Fruit fly (Drosophila melanogaster) whole organism, embryonic: ENCODE results near the gene Ugt305A1.

Experiments used
- Abd-B ChIP-seq: fragments of 200-800 bp; sonication (Bioruptor generic); optimal IDR thresholded peaks from 2 replicates; lab custom pipeline; 2018; ENCODE audit warnings: missing biosample characterization, mild to moderate bottlenecking, missing genetic modification characterization, moderate library complexity
- Bgb ChIP-seq: fragments of 200-800 bp; sonication (Bioruptor generic); IDR thresholded peaks from 2 replicates; pipeline ENCODE4 v1.3.6; 2022; ENCODE audit warnings: missing biosample characterization, missing genetic modification characterization; ENCODE audit not compliant: partially characterized antibody
- BtbVII ChIP-seq: fragments of 200-800 bp; sonication (Bioruptor generic); optimal IDR thresholded peaks from 3 replicates; lab custom pipeline; 2017; ENCODE audit warnings: missing biosample characterization, mild to moderate bottlenecking, missing genetic modification characterization
- CG10959 ChIP-seq: fragments of 200-800 bp; sonication (Bioruptor generic); IDR thresholded peaks from 2 replicates; pipeline ENCODE4 v1.3.6; 2022; ENCODE audit warnings: missing biosample characterization, missing genetic modification characterization
- CG10979 ChIP-seq: fragments of 200-800 bp; sonication (Bioruptor generic); optimal IDR thresholded peaks from 2 replicates; lab custom pipeline; 2018; ENCODE audit warnings: missing biosample characterization, mild to moderate bottlenecking, missing genetic modification characterization, moderate library complexity
- CG12236 ChIP-seq: fragments of 200-800 bp; sonication (Bioruptor generic); optimal IDR thresholded peaks from 2 replicates; lab custom pipeline; 2016; ENCODE audit warnings: missing biosample characterization, missing genetic modification characterization
- CG1233 ChIP-seq: fragments of 200-800 bp; sonication (Bioruptor generic); optimal IDR thresholded peaks from 4 replicates; lab custom pipeline; 2018; ENCODE audit warnings: missing biosample characterization, mild to moderate bottlenecking, missing genetic modification characterization
- CG15011 ChIP-seq: fragments of 200-800 bp; sonication (Bioruptor generic); optimal IDR thresholded peaks from 3 replicates; lab custom pipeline; 2018; ENCODE audit warnings: missing biosample characterization, mild to moderate bottlenecking, missing genetic modification characterization
- CG15269 ChIP-seq: fragments of 200-800 bp; sonication (Bioruptor generic); optimal IDR thresholded peaks from 2 replicates; lab custom pipeline; 2018; ENCODE audit warnings: missing biosample characterization, mild to moderate bottlenecking, missing genetic modification characterization, moderate library complexity
- CG15696 ChIP-seq: fragments of 200-800 bp; sonication (Bioruptor generic); optimal IDR thresholded peaks from 2 replicates; lab custom pipeline; 2019; ENCODE audit warnings: missing biosample characterization, mild to moderate bottlenecking, missing genetic modification characterization, moderate library complexity
- CG16779 ChIP-seq: fragments of 200-800 bp; sonication (Bioruptor generic); IDR thresholded peaks from 2 replicates; pipeline ENCODE4 v1.3.6; 2022; ENCODE audit warnings: missing biosample characterization, missing genetic modification characterization
- CG17359 ChIP-seq: fragments of 200-800 bp; sonication (Bioruptor generic); optimal IDR thresholded peaks from 3 replicates; lab custom pipeline; 2018; ENCODE audit warnings: missing biosample characterization, mild to moderate bottlenecking, missing genetic modification characterization, moderate library complexity
- CG17385 ChIP-seq: fragments of 200-800 bp; sonication (Bioruptor generic); optimal IDR thresholded peaks from 3 replicates; lab custom pipeline; 2018; ENCODE audit warnings: missing biosample characterization, mild to moderate bottlenecking, missing genetic modification characterization
- CG18764 ChIP-seq: fragments of 200-800 bp; sonication (Bioruptor generic); optimal IDR thresholded peaks from 3 replicates; lab custom pipeline; 2016; ENCODE audit warnings: missing biosample characterization, missing genetic modification characterization
- CG2712 ChIP-seq: fragments of 200-800 bp; optimal IDR thresholded peaks from 3 replicates; lab custom pipeline; 2019; ENCODE audit warnings: missing biosample characterization, mild to moderate bottlenecking, missing genetic modification characterization, moderate library complexity
- CG32767 ChIP-seq: fragments of 200-800 bp; sonication (Bioruptor generic); IDR thresholded peaks from 2 replicates; pipeline ENCODE4 v1.3.6; 2022; ENCODE audit warnings: missing biosample characterization, missing genetic modification characterization
- CG33557 ChIP-seq: fragments of 200-800 bp; sonication (Bioruptor generic); optimal IDR thresholded peaks from 2 replicates; lab custom pipeline; 2019; ENCODE audit warnings: missing biosample characterization, mild to moderate bottlenecking, missing genetic modification characterization, moderate library complexity
- CG4707 ChIP-seq: fragments of 200-800 bp; sonication (Bioruptor generic); optimal IDR thresholded peaks from 2 replicates; lab custom pipeline; 2018; ENCODE audit warnings: missing biosample characterization, mild to moderate bottlenecking, missing genetic modification characterization, moderate library complexity
- CG9437 ChIP-seq: fragments of 200-800 bp; sonication (Bioruptor generic); optimal IDR thresholded peaks from 2 replicates; lab custom pipeline; 2018; ENCODE audit warnings: missing biosample characterization, mild to moderate bottlenecking, missing genetic modification characterization
- CG9876 ChIP-seq: fragments of 200-800 bp; sonication (Bioruptor generic); optimal IDR thresholded peaks from 2 replicates; lab custom pipeline; 2016; ENCODE audit warnings: missing biosample characterization, missing genetic modification characterization
- CHES-1-like ChIP-seq: fragments of 200-800 bp; sonication (Bioruptor generic); optimal IDR thresholded peaks from 2 replicates; lab custom pipeline; 2016; ENCODE audit warnings: missing biosample characterization, missing genetic modification characterization
- Chrac-16 ChIP-seq: fragments of 200-800 bp; sonication (Bioruptor generic); optimal IDR thresholded peaks from 3 replicates; lab custom pipeline; 2016; ENCODE audit warnings: missing biosample characterization, missing genetic modification characterization
- CoRest ChIP-seq: fragments of 200-800 bp; sonication (Bioruptor generic); optimal IDR thresholded peaks from 3 replicates; lab custom pipeline; 2018; ENCODE audit warnings: missing biosample characterization, mild to moderate bottlenecking, missing genetic modification characterization, moderate library complexity
- Dbx ChIP-seq: fragments of 200-800 bp; sonication (Bioruptor generic); IDR thresholded peaks from 3 replicates; pipeline ENCODE4 v1.3.6; 2022; ENCODE audit warnings: missing biosample characterization, missing genetic modification characterization
- Dref ChIP-seq: fragments of 200-800 bp; sonication (Bioruptor generic); IDR thresholded peaks from 2 replicates; pipeline ENCODE4 v1.3.6; 2022; ENCODE audit warnings: missing biosample characterization, missing genetic modification characterization
- Fer3 ChIP-seq: fragments of 200-800 bp; sonication (Bioruptor generic); optimal IDR thresholded peaks from 2 replicates; lab custom pipeline; 2018; ENCODE audit warnings: missing biosample characterization, mild to moderate bottlenecking, missing genetic modification characterization, moderate library complexity
- H2.0 ChIP-seq: fragments of 200-800 bp; sonication (Bioruptor generic); IDR thresholded peaks from 2 replicates; pipeline ENCODE4 v1.3.6; 2022; ENCODE audit warnings: missing biosample characterization, missing genetic modification characterization
- Hr51 ChIP-seq, 2 experiments: fragments of 200-800 bp; sonication (Bioruptor generic); optimal IDR thresholded peaks; 2 replicates in 1 of 2; 3 replicates in 1 of 2; lab custom pipeline; 2016 to 2018; ENCODE audit warnings: missing biosample characterization in 2 of 2, missing genetic modification characterization in 2 of 2, mild to moderate bottlenecking in 1 of 2, moderate library complexity in 1 of 2
- Max ChIP-seq: fragments of 200-800 bp; sonication (Bioruptor generic); optimal IDR thresholded peaks from 2 replicates; lab custom pipeline; 2016; ENCODE audit warnings: missing biosample characterization, mild to moderate bottlenecking, missing genetic modification characterization
- Med ChIP-seq: fragments of 200-800 bp; sonication (Bioruptor generic); peaks from one replicate; lab custom pipeline; 2016; ENCODE audit warnings: missing biosample characterization, missing genetic modification characterization, mild to moderate bottlenecking, inconsistent platforms, moderate library complexity
- Sox102F ChIP-seq: fragments of 200-800 bp; sonication (Bioruptor generic); optimal IDR thresholded peaks from 2 replicates; lab custom pipeline; 2018; ENCODE audit warnings: missing biosample characterization, mild to moderate bottlenecking, missing genetic modification characterization, moderate library complexity
- Ssrp ChIP-seq: fragments of 200-800 bp; sonication (Bioruptor generic); optimal IDR thresholded peaks from 2 replicates; lab custom pipeline; 2018; ENCODE audit warnings: missing biosample characterization, mild to moderate bottlenecking, missing genetic modification characterization, moderate library complexity
- Xrp1 ChIP-seq: fragments of 200-800 bp; sonication (Bioruptor generic); IDR thresholded peaks from 2 replicates; pipeline ENCODE4 v1.3.6; 2022; ENCODE audit warnings: missing biosample characterization, missing genetic modification characterization
- cas ChIP-seq: fragments of 200-800 bp; sonication (Bioruptor generic); IDR thresholded peaks from 2 replicates; pipeline ENCODE4 v1.3.6; 2022; ENCODE audit warnings: missing biosample characterization, missing genetic modification characterization
- danr ChIP-seq: fragments of 200-800 bp; sonication (Bioruptor generic); IDR thresholded peaks from 2 replicates; pipeline ENCODE4 v1.3.6; 2022; ENCODE audit warnings: missing biosample characterization, missing genetic modification characterization
- dmrt99B ChIP-seq: fragments of 200-800 bp; sonication (Bioruptor generic); optimal IDR thresholded peaks from 2 replicates; lab custom pipeline; 2018; ENCODE audit warnings: missing biosample characterization, mild to moderate bottlenecking, missing genetic modification characterization, moderate library complexity
- eyg ChIP-seq: fragments of 200-800 bp; sonication (Bioruptor generic); optimal IDR thresholded peaks from 3 replicates; lab custom pipeline; 2016; ENCODE audit warnings: missing biosample characterization, missing genetic modification characterization
- grau ChIP-seq: fragments of 200-800 bp; optimal IDR thresholded peaks from 3 replicates; lab custom pipeline; 2019; ENCODE audit warnings: missing biosample characterization, mild to moderate bottlenecking, missing genetic modification characterization, moderate library complexity
- hkb ChIP-seq, 2 experiments: fragments of 200-800 bp in 1 of 2; fragments of >200 bp in 1 of 2; sonication (Bioruptor generic) in 1 of 2; IDR thresholded peaks in 1 of 2; optimal IDR thresholded peaks in 1 of 2; 2 replicates each; pipeline versions ENCODE4 v1.3.6 to Lab custom; 2017 to 2022; ENCODE audit warnings: missing biosample characterization in 1 of 2, missing genetic modification characterization in 1 of 2
- kay ChIP-seq: fragments of 200-800 bp; sonication (Bioruptor generic); optimal IDR thresholded peaks from 2 replicates; lab custom pipeline; 2016; ENCODE audit warnings: missing biosample characterization, missing genetic modification characterization
- ken ChIP-seq: fragments of 200-800 bp; sonication (Bioruptor generic); IDR thresholded peaks from 3 replicates; pipeline ENCODE4 v1.3.6; 2022; ENCODE audit warnings: missing biosample characterization, missing genetic modification characterization
- pan ChIP-seq, 4 experiments: fragments of >200 bp in 3 of 4; fragments of 200-800 bp in 1 of 4; sonication (Bioruptor generic) in 1 of 4; optimal IDR thresholded peaks in 3 of 4; IDR thresholded peaks in 1 of 4; 2 replicates each; pipeline versions ENCODE4 v1.3.6 to Lab custom; 2017 to 2022; ENCODE audit warnings: missing biosample characterization in 2 of 4, missing genetic modification characterization in 2 of 4, mixed read lengths in 1 of 4
- phol ChIP-seq: fragments of 200-800 bp; sonication (Bioruptor generic); optimal IDR thresholded peaks from 3 replicates; lab custom pipeline; 2018; ENCODE audit warnings: missing biosample characterization, mild to moderate bottlenecking, missing genetic modification characterization, moderate library complexity
- psq ChIP-seq: fragments of 200-800 bp; sonication (Bioruptor generic); optimal IDR thresholded peaks from 2 replicates; lab custom pipeline; 2017; ENCODE audit warnings: missing biosample characterization, missing genetic modification characterization
- sens-2 ChIP-seq: fragments of 200-800 bp; sonication (Bioruptor generic); IDR thresholded peaks from 2 replicates; pipeline ENCODE4 v1.3.6; 2022; ENCODE audit warnings: missing biosample characterization, missing genetic modification characterization
- sna ChIP-seq: fragments of 200-800 bp; sonication (Bioruptor generic); IDR thresholded peaks from 2 replicates; pipeline ENCODE4 v1.3.6; 2022; ENCODE audit warnings: missing biosample characterization, missing genetic modification characterization; ENCODE audit not compliant: partially characterized antibody
- tll ChIP-seq, 2 experiments: fragments of 200-800 bp in 1 of 2; fragments of >200 bp in 1 of 2; sonication (Bioruptor generic) in 1 of 2; optimal IDR thresholded peaks; 2 replicates each; lab custom pipeline; 2017 to 2019; ENCODE audit warnings: missing biosample characterization in 2 of 2, missing genetic modification characterization in 2 of 2, mild to moderate bottlenecking in 1 of 2, moderate library complexity in 1 of 2
- unpg ChIP-seq: fragments of 200-800 bp; sonication (Bioruptor generic); optimal IDR thresholded peaks from 3 replicates; lab custom pipeline; 2018; ENCODE audit warnings: missing biosample characterization, mild to moderate bottlenecking, missing genetic modification characterization, moderate library complexity
- wdn ChIP-seq: fragments of 200-800 bp; sonication (Bioruptor generic); IDR thresholded peaks from 2 replicates; pipeline ENCODE4 v1.3.6; 2022; ENCODE audit warnings: missing biosample characterization, missing genetic modification characterization

Ugt305A1 gene

dm6 chr3L:4049082-4049481 lies 10.5 kb upstream of the Ugt305A1 start (continued):
- TF ChIP-seq CG15269 (tag; lab: Kevin White, UChicago) = peak; percentile 46
- TF ChIP-seq CG15696 (tag; lab: Kevin White, UChicago) = no peak
- TF ChIP-seq CG9876 = no peak
- no peak for TF ChIP-seq CG1233 (GFP tag; lab: Kevin White, UChicago)
- no peak for TF ChIP-seq CG15011 (GFP tag; lab: Kevin White, UChicago)
- no peak for TF ChIP-seq CG17359 (tag; lab: Kevin White, UChicago)
- no peak for TF ChIP-seq CG10959 (GFP tag; lab: Robert Waterston, UW)
- no peak for TF ChIP-seq CG18764
- peak; percentile 18 for TF ChIP-seq CoRest
- no peak for TF ChIP-seq CHES-1-like (GFP tag; lab: Kevin White, UChicago)
- TF ChIP-seq tll (GFP tag; optimal IDR thresholded peaks at IDR 0.05; lab: Kevin White, UChicago) = no peak
- TF ChIP-seq CG33557 (GFP tag; lab: Kevin White, UChicago) = no peak
- TF ChIP-seq hkb (optimal IDR thresholded peaks at IDR 0.05; lab: Kevin White, UChicago) = no peak
- TF ChIP-seq hkb (GFP tag; IDR thresholded peaks at IDR 0.05; lab: Robert Waterston, UW) = peak; percentile 38; the same call in 1 of the 2 replicates
- no peak for TF ChIP-seq H2.0 (GFP tag; lab: Robert Waterston, UW)
- TF ChIP-seq wdn (GFP tag; lab: Robert Waterston, UW) = no peak
- TF ChIP-seq Ssrp (tag; lab: Kevin White, UChicago) = peak; percentile 22
- peak; percentile 34; the same call in 1 of the 2 replicates for TF ChIP-seq Xrp1 (GFP tag; lab: Robert Waterston, UW)
- TF ChIP-seq grau (tag; lab: Kevin White, UChicago) = peak; percentile 25
- no peak for TF ChIP-seq psq (GFP tag; lab: Kevin White, UChicago)
- TF ChIP-seq sens-2 (GFP tag; lab: Robert Waterston, UW) = no peak
- TF ChIP-seq Fer3 = no peak
- TF ChIP-seq danr (GFP tag; lab: Robert Waterston, UW) = no peak
- TF ChIP-seq ken (GFP tag; lab: Robert Waterston, UW) = no peak
- peak; percentile 2 for TF ChIP-seq phol
- no peak for TF ChIP-seq Max
- no peak for TF ChIP-seq CG16779 (GFP tag; lab: Robert Waterston, UW)
- no peak for TF ChIP-seq CG12236 (GFP tag; lab: Kevin White, UChicago)
- TF ChIP-seq unpg (GFP tag; lab: Kevin White, UChicago) = peak; percentile 7
- no peak for TF ChIP-seq eyg (GFP tag; lab: Kevin White, UChicago)
- no peak for TF ChIP-seq pan (optimal IDR thresholded peaks at IDR 0.05; lab: Kevin White, UChicago)
- TF ChIP-seq pan (GFP tag; optimal IDR thresholded peaks at IDR 0.05 in 1 of 2, IDR thresholded peaks at IDR 0.05 in 1 of 2) = no peak
- TF ChIP-seq sna (GFP tag; lab: Robert Waterston, UW) = no peak
- TF ChIP-seq Med (GFP tag; lab: Kevin White, UChicago) = peak; percentile 38
- no peak for TF ChIP-seq Abd-B (GFP tag; lab: Kevin White, UChicago)
- TF ChIP-seq Dbx (GFP tag; lab: Robert Waterston, UW) = no peak
- TF ChIP-seq Sox102F (GFP tag; lab: Kevin White, UChicago) = peak; percentile 48
- no peak for TF ChIP-seq BtbVII
- TF ChIP-seq Hr51 (GFP tag; optimal IDR thresholded peaks at IDR 0.05; lab: Kevin White, UChicago) = peak in 1 of 2 experiments; percentile 48
- TF ChIP-seq CG9437 = peak; percentile 7
- TF ChIP-seq Dref (GFP tag; lab: Robert Waterston, UW) = no peak
- peak; percentile 37 for TF ChIP-seq CG2712 (tag; lab: Kevin White, UChicago)
- peak; percentile 15 for TF ChIP-seq CG10979 (tag; lab: Kevin White, UChicago)
- no peak for TF ChIP-seq CG32767
- no peak for TF ChIP-seq kay
- no peak for TF ChIP-seq Chrac-16 (GFP tag; lab: Kevin White, UChicago)
- TF ChIP-seq Bgb (GFP tag; lab: Robert Waterston, UW) = no peak
- TF ChIP-seq dmrt99B (tag; lab: Kevin White, UChicago) = peak; percentile 51
- TF ChIP-seq cas (GFP tag; lab: Robert Waterston, UW) = no peak
- no peak for TF ChIP-seq CG17385 (GFP tag; lab: Kevin White, UChicago)
- no peak for TF ChIP-seq CG4707 (GFP tag; lab: Kevin White, UChicago)
